Worm (Caenorhabditis elegans): ENCODE data around the gene C17G1.5.

C17G1.5 gene

DNA sequence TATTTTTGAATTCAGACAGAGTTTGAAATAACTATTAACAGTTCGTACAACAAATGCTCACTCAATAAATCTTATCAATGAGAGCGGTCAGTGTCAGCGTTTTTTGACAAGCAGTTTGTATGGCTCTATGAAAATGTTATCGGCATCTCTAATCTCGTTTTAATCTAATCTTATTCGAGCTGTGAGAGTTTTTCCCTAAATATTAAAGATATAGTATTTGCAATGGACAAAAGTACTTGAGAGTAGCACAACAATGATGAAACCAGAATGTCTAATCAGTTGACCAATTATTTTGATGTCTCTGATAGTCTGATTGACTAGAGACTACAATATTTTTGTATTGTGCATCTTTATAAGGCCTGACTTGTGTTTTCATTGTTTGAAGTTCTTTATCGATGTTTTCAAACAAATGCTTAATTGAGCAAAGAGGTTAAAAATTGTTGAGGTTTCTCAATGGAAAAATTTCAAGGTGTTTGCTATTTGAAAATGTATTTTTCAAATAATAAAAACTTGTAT is 46.3 kb downstream of the C17G1.5 start, which contains the start of gene F19C6.5:
TSS of gene F19C6.5 (minus strand) at position 51 of the 516 bp plus-strand sequence.
- TF ChIP-seq lin-26 (GFP tag; IDR thresholded peaks at IDR 0.05) (no peak), nhr-80 (tag; optimal IDR thresholded peaks at IDR 0.05) (peak; percentile 37)

DNA sequence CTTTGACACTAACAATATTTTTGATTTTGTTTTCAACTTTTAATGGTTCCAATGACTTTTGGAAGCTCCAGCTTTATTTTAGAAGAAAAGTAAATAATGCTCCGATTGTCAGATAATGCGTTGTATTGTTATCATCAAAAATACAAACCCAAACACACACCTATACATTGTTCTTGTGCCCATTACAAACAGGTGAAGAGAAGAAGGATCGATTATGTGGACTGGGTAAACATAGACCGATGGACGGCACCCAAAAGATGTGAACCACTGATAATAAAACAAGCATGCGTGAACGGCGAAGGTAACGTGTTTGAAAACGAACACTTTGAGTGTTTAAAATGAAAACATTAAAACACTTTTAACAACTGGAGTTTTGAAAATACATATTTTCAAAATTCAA is 48.6 kb downstream of the C17G1.5 start:
- TF ChIP-seq fkh-3 (tag; optimal IDR thresholded peaks at IDR 0.05): no peak
- no peak for TF ChIP-seq ceh-58 (GFP tag; IDR thresholded peaks at IDR 0.05)
- TF ChIP-seq somi-1 (GFP tag; optimal IDR thresholded peaks at IDR 0.05): no peak
- no peak for TF ChIP-seq gei-17 (GFP tag; optimal IDR thresholded peaks at IDR 0.05)
- TF ChIP-seq unc-62 (GFP tag; optimal IDR thresholded peaks at IDR 0.05): no peak
- TF ChIP-seq lin-40 (tag; optimal IDR thresholded peaks at IDR 0.05): no peak
- TF ChIP-seq cebp-1 (GFP tag; IDR thresholded peaks at IDR 0.05): no peak
- TF ChIP-seq cebp-1 (tag; optimal IDR thresholded peaks at IDR 0.05): no peak
- no peak for TF ChIP-seq dpl-1 (GFP tag; optimal IDR thresholded peaks at IDR 0.05)
- TF ChIP-seq lsl-1 (GFP tag; optimal IDR thresholded peaks at IDR 0.05): no peak
- TF ChIP-seq F39B2.1 (GFP tag; IDR thresholded peaks at IDR 0.05): no peak
- no peak for TF ChIP-seq F57A8.1 (GFP tag; optimal IDR thresholded peaks at IDR 0.05)
- TF ChIP-seq nfya-1 (tag; optimal IDR thresholded peaks at IDR 0.05; ENCODE audit: borderline replicate concordance, insufficient read depth): no peak
- no peak for TF ChIP-seq lir-1 (GFP tag; conservative IDR thresholded peaks at IDR 0.05)
- no peak for TF ChIP-seq lag-1 (GFP tag; IDR thresholded peaks at IDR 0.05)
- TF ChIP-seq xnd-1 (tag; optimal IDR thresholded peaks at IDR 0.05): no peak
- TF ChIP-seq sptf-2 (GFP tag; optimal IDR thresholded peaks at IDR 0.05): no peak
- no peak for TF ChIP-seq Y67H2A.10 (GFP tag; conservative IDR thresholded peaks at IDR 0.05)
- no peak for TF ChIP-seq ztf-18 (tag; optimal IDR thresholded peaks at IDR 0.05)
- TF ChIP-seq F49E8.2 (tag; optimal IDR thresholded peaks at IDR 0.05; ENCODE audit: insufficient read depth): no peak

DNA sequence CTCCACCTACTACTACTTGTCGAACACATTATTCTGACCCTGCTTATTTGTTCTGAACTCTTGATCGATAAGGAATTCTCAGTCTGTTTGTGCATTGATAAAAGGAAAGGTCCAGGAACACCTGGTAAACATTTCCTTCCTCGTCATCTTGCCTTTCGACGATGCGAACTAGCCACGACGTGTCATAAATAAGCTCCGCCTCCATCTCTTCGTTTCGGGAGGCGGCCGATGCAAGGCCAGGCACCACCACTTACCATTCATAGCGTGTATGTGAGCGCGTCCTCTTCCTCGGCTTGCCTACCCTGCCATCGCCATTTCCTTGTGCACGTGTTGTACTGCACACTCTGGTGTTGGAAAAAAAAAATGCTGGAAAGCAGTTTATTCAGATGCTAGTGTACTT is 50.3 kb downstream of the C17G1.5 start:
- TF ChIP-seq rpc-1 (optimal IDR thresholded peaks at IDR 0.05) (no peak), rpc-1 (tag; optimal IDR thresholded peaks at IDR 0.05) (no peak), tlf-1 (GFP tag; optimal IDR thresholded peaks at IDR 0.05) (no peak), snpc-4 (GFP tag; optimal IDR thresholded peaks at IDR 0.05) (no peak), snpc-4 (tag; optimal IDR thresholded peaks at IDR 0.05) (peak in 2 of 4 experiments; percentile 63 to 71), lag-1 (GFP tag; IDR thresholded peaks at IDR 0.05) (no peak), T26A5.8 (tag; optimal IDR thresholded peaks at IDR 0.05) (no peak), Y67H2A.10 (GFP tag; conservative IDR thresholded peaks at IDR 0.05) (no peak)

DNA sequence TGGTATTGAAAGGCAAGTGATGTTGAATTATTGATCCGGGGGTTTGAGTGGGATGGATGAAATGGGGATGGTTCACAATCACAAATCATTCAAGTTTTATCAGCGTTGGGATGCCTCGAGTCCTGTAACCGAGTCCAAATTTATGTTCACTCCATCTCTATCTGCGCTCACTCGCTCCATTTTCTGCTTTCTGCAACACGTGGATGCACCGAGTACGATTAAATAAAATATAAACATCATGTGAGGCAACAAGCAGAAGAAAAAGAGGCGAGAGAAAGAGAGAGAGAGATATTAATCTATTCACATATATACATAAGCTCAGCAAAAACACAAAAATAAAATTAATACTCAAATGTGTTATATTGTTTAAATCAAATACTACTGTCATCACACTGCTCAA is 54.5 kb downstream of the C17G1.5 start:
- TF ChIP-seq hmg-1.2 (GFP tag; IDR thresholded peaks at IDR 0.05) (no peak), ccch-3 (GFP tag; optimal IDR thresholded peaks at IDR 0.05) (no peak)

All from whole organism, young adult.